Worm (Caenorhabditis elegans) whole organism, late embryonic: Measurements from ENCODE around the gene Y73F8A.15.
"Not testable (repeated sequence)": the region's sequence is repeated elsewhere in the genome, so short reads cannot be mapped to it uniquely, and the experiment has no call there.

Experiments used
- F13H6.1 ChIP-seq: sonication (generic microtip); optimal IDR thresholded peaks from 2 replicates; lab custom pipeline; 2016; ENCODE audit warnings: missing genetic modification characterization, missing compliant biosample characterization
- ceh-48 ChIP-seq: sonication (generic microtip); optimal IDR thresholded peaks from 2 replicates; lab custom pipeline; 2016; ENCODE audit warnings: missing genetic modification characterization, inconsistent platforms, missing compliant biosample characterization
- dve-1 ChIP-seq: sonication (generic microtip); optimal IDR thresholded peaks from 2 replicates; lab custom pipeline; 2017; ENCODE audit warnings: antibody characterized with exemption, mild to moderate bottlenecking, missing genetic modification characterization, missing compliant biosample characterization
- hlh-30 ChIP-seq: sonication (generic microtip); optimal IDR thresholded peaks from 2 replicates; lab custom pipeline; 2017; ENCODE audit warnings: antibody characterized with exemption, missing genetic modification characterization, missing compliant biosample characterization; ENCODE audit not compliant: insufficient read depth

ce11 chrIV:15318982-15319381, 2.4 kb upstream of the Y73F8A.15 start, which contains the start of gene Y73F8A.14:
- TF ChIP-seq hlh-30 (tag; lab: Kevin White, UChicago); dve-1 (tag; lab: Kevin White, UChicago); F13H6.1; ceh-48 (tag; lab: Kevin White, UChicago): not testable (repeated sequence)
